Worm (Caenorhabditis elegans) whole organism, late embryonic: ENCODE results near the gene atln-2.
"Not testable (repeated sequence)": the region's sequence is repeated elsewhere in the genome, so short reads cannot be mapped to it uniquely, and the experiment has no call there.

Source experiments
- ama-1 ChIP-seq: fragments of 150-350 bp; optimal IDR thresholded peaks from 2 replicates; lab custom pipeline; 2014
- ceh-18 ChIP-seq: sonication (generic microtip); optimal IDR thresholded peaks from 2 replicates; lab custom pipeline; 2016; ENCODE audit warnings: missing genetic modification characterization, missing compliant biosample characterization
- ceh-24 ChIP-seq: sonication (generic microtip); optimal IDR thresholded peaks from 2 replicates; lab custom pipeline; 2016; ENCODE audit warnings: mild to moderate bottlenecking, missing genetic modification characterization, missing compliant biosample characterization
- ceh-31 ChIP-seq: sonication (generic microtip); optimal IDR thresholded peaks from 2 replicates; lab custom pipeline; 2016; ENCODE audit warnings: missing genetic modification characterization, missing compliant biosample characterization
- ceh-48 ChIP-seq: sonication (generic microtip); optimal IDR thresholded peaks from 2 replicates; lab custom pipeline; 2016; ENCODE audit warnings: missing genetic modification characterization, inconsistent platforms, missing compliant biosample characterization
- ceh-9 ChIP-seq: sonication (generic microtip); optimal IDR thresholded peaks from 2 replicates; lab custom pipeline; 2016; ENCODE audit warnings: mild to moderate bottlenecking, missing genetic modification characterization, inconsistent platforms, missing compliant biosample characterization
- fkh-6 ChIP-seq: sonication (generic microtip); optimal IDR thresholded peaks from 2 replicates; lab custom pipeline; 2016; ENCODE audit warnings: missing genetic modification characterization, missing compliant biosample characterization
- hlh-8 ChIP-seq: sonication (generic microtip); optimal IDR thresholded peaks from 2 replicates; lab custom pipeline; 2016; ENCODE audit warnings: missing genotype, missing genetic modification characterization, missing compliant biosample characterization
- nhr-11 ChIP-seq: fragments of 150-350 bp; optimal IDR thresholded peaks from 2 replicates; lab custom pipeline; 2014; ENCODE audit warnings: missing biosample characterization, missing genetic modification characterization
- pha-4 ChIP-seq: fragments of 150-350 bp; optimal IDR thresholded peaks from 2 replicates; lab custom pipeline; 2018; ENCODE audit warnings: missing biosample characterization, missing genetic modification reagents, missing genetic modification characterization
- syd-9 ChIP-seq: sonication (generic microtip); optimal IDR thresholded peaks from 2 replicates; lab custom pipeline; 2016; ENCODE audit warnings: mild to moderate bottlenecking, missing genetic modification characterization, moderate library complexity, missing compliant biosample characterization

DNA sequence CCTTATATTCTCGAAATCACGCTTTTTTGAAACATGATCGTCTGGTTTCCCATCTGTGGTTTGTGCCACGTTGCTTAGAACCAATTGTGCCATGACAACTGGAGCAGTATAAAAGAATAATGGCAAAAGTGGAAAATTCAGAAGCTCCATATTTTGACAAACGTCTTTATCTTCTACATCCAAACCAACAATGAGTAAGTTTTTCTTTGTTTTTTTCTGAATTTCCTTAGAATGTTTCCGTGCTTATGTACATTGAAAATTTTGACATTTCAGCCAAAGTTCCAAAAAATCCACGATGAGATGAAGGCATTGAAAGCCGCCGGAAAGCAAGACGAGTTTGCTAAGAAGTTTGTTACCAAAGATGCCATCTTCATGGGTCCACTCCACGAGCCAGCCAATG lies 25.1 kb downstream of the atln-2 start, which contains the start of gene Y41E3.6:
- TF ChIP-seq pha-4 (tag; lab: Kevin White, UChicago); ceh-24 (tag; lab: Kevin White, UChicago); ceh-18 (tag; lab: Kevin White, UChicago); ceh-31 (tag; lab: Kevin White, UChicago); ceh-48; nhr-11 (tag; lab: Kevin White, UChicago); fkh-6 (tag; lab: Kevin White, UChicago); hlh-8 (tag; lab: Kevin White, UChicago); ama-1 (lab: Kevin White, UChicago); syd-9; ceh-9 (tag; lab: Kevin White, UChicago): not testable (repeated sequence)
